Fruit fly (Drosophila melanogaster) whole organism, pupa: ENCODE data around the gene br.
A peak's percentile ranks its signal among the peaks of the same experiment; 100 is the strongest.

Experiments
- CG10348 ChIP-seq: fragments of 200-800 bp; sonication (Bioruptor generic); IDR thresholded peaks from 2 replicates; pipeline ENCODE4 v1.3.6; 2022; ENCODE audit warnings: missing biosample characterization, missing genetic modification characterization
- CG12605 ChIP-seq: fragments of 200-800 bp; sonication (Bioruptor generic); IDR thresholded peaks from 2 replicates; pipeline ENCODE4 v1.3.6; 2022; ENCODE audit warnings: missing biosample characterization, missing genetic modification characterization
- CG13204 ChIP-seq: fragments of 200-800 bp; sonication (Bioruptor generic); optimal IDR thresholded peaks from 2 replicates; lab custom pipeline; 2018; ENCODE audit warnings: missing biosample characterization, mild to moderate bottlenecking, missing genetic modification characterization, moderate library complexity
- CG14655 ChIP-seq: fragments of 200-800 bp; sonication (Bioruptor generic); optimal IDR thresholded peaks from 3 replicates; lab custom pipeline; 2017; ENCODE audit warnings: mild to moderate bottlenecking, missing biosample characterization, missing genetic modification reagents, missing genetic modification characterization
- CG15710 ChIP-seq: fragments of 200-800 bp; sonication (Bioruptor generic); optimal IDR thresholded peaks from 2 replicates; lab custom pipeline; 2018; ENCODE audit warnings: missing biosample characterization, mild to moderate bottlenecking, missing genetic modification characterization, moderate library complexity
- CG17806 ChIP-seq: fragments of 200-800 bp; sonication (Bioruptor generic); optimal IDR thresholded peaks from 2 replicates; lab custom pipeline; 2018; ENCODE audit warnings: missing biosample characterization, mild to moderate bottlenecking, missing genetic modification characterization, moderate library complexity
- CG32121 ChIP-seq: fragments of 200-800 bp; sonication (Bioruptor generic); IDR thresholded peaks from 2 replicates; pipeline ENCODE4 v1.3.6; 2022; ENCODE audit warnings: missing biosample characterization, missing genetic modification characterization
- CG34367 ChIP-seq: fragments of 200-800 bp; sonication (Bioruptor generic); optimal IDR thresholded peaks from 2 replicates; lab custom pipeline; 2018; ENCODE audit warnings: missing biosample characterization, mild to moderate bottlenecking, missing genetic modification characterization
- CG4496 ChIP-seq: fragments of 200-800 bp; sonication (Bioruptor generic); IDR thresholded peaks from 3 replicates; pipeline ENCODE4 v1.3.6; 2022; ENCODE audit warnings: missing biosample characterization, missing genetic modification characterization
- CG8159 ChIP-seq: fragments of 200-800 bp; sonication (Bioruptor generic); optimal IDR thresholded peaks from 3 replicates; lab custom pipeline; 2018; ENCODE audit warnings: missing biosample characterization, mild to moderate bottlenecking, missing genetic modification characterization, moderate library complexity
- CG8301 ChIP-seq: fragments of 200-800 bp; sonication (Bioruptor generic); optimal IDR thresholded peaks from 2 replicates; lab custom pipeline; 2018; ENCODE audit warnings: missing biosample characterization, mild to moderate bottlenecking, missing genetic modification characterization
- CG9948 ChIP-seq: fragments of 200-800 bp; sonication (Bioruptor generic); optimal IDR thresholded peaks from 2 replicates; lab custom pipeline; 2018; ENCODE audit warnings: missing biosample characterization, mild to moderate bottlenecking, missing genetic modification characterization, moderate library complexity
- D1 ChIP-seq: fragments of 200-800 bp; sonication (Bioruptor generic); optimal IDR thresholded peaks from 2 replicates; lab custom pipeline; 2018; ENCODE audit warnings: missing biosample characterization, mild to moderate bottlenecking, missing genetic modification characterization, moderate library complexity
- EcR ChIP-seq: fragments of 200-800 bp; sonication (Bioruptor generic); optimal IDR thresholded peaks from 3 replicates; lab custom pipeline; 2019; ENCODE audit warnings: missing biosample characterization, missing genetic modification characterization, mild to moderate bottlenecking, moderate library complexity, missing genetic modification reagents
- Ets98B ChIP-seq: fragments of 200-800 bp; sonication (Bioruptor generic); IDR thresholded peaks from 2 replicates; pipeline ENCODE4 v1.3.6; 2022; ENCODE audit warnings: missing biosample characterization, missing genetic modification characterization
- Pif1A ChIP-seq: fragments of 200-800 bp; sonication (Bioruptor generic); optimal IDR thresholded peaks from 3 replicates; lab custom pipeline; 2016; ENCODE audit warnings: missing biosample characterization, missing genetic modification characterization
- Pif1B ChIP-seq: fragments of 200-800 bp; sonication (Bioruptor generic); optimal IDR thresholded peaks from 3 replicates; lab custom pipeline; 2016; ENCODE audit warnings: missing biosample characterization, missing genetic modification characterization
- Snoo ChIP-seq: fragments of 200-800 bp; sonication (Bioruptor generic); optimal IDR thresholded peaks from 3 replicates; lab custom pipeline; 2017; ENCODE audit warnings: missing biosample characterization, mild to moderate bottlenecking, missing genetic modification characterization, inconsistent platforms
- fd96Ca ChIP-seq: fragments of 200-800 bp; sonication (Bioruptor generic); IDR thresholded peaks from 3 replicates; pipeline ENCODE4 v1.3.6; 2022; ENCODE audit warnings: missing biosample characterization, missing genetic modification characterization
- gl ChIP-seq: fragments of 200-800 bp; sonication (Bioruptor generic); optimal IDR thresholded peaks from 2 replicates; lab custom pipeline; 2018; ENCODE audit warnings: missing biosample characterization, mild to moderate bottlenecking, missing genetic modification characterization
- rn ChIP-seq: fragments of 200-800 bp; sonication (Bioruptor generic); IDR thresholded peaks from 2 replicates; pipeline ENCODE4 v1.3.6; 2022; ENCODE audit warnings: missing biosample characterization, missing genetic modification characterization

The br gene

dm6 chrX:1608536-1608935 is 33.6 kb downstream of the br start:
- TF ChIP-seq CG8159 (tag; lab: Kevin White, UChicago) (no peak), EcR (GFP tag; lab: Kevin White, UChicago) (no peak), Pif1A (GFP tag; lab: Kevin White, UChicago) (no peak), rn (no peak), fd96Ca (GFP tag; lab: Robert Waterston, UW) (no peak), CG10348 (GFP tag; lab: Robert Waterston, UW) (no peak), Pif1B (GFP tag; lab: Kevin White, UChicago) (no peak), CG15710 (tag; lab: Kevin White, UChicago) (no peak), CG4496 (GFP tag; lab: Robert Waterston, UW) (no peak), gl (tag; lab: Kevin White, UChicago) (no peak), D1 (tag; lab: Kevin White, UChicago) (no peak), CG8301 (tag; lab: Kevin White, UChicago) (no peak), CG34367 (tag; lab: Kevin White, UChicago) (no peak), CG9948 (no peak), CG14655 (GFP tag; lab: Kevin White, UChicago) (no peak), CG32121 (GFP tag; lab: Robert Waterston, UW) (no peak), Ets98B (GFP tag; lab: Robert Waterston, UW) (no peak), CG13204 (GFP tag; lab: Kevin White, UChicago) (no peak), CG12605 (no peak), Snoo (tag; lab: Kevin White, UChicago) (no peak)

DNA sequence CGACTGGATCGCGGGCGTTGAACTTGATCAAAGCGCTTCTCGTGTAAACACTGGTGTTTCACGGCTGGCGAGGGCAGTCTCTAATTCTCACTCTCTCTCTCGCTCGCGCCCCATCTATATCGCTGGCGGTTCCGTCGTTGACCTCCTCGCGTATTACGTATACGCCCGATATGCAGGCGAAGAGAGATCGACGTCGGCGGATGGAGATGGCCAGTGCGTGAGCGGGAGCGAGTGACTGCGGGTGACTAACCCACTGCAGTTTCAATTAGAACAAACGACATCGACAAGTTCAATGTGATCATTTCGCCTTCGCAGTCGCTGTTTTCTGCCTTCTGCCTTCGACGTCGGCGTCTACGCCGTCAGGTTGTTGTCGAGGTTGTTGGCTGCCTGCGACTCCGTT is 35.1 kb downstream of the br start:
- no peak for TF ChIP-seq CG13204 (GFP tag; lab: Kevin White, UChicago)
- TF ChIP-seq EcR (GFP tag; lab: Kevin White, UChicago): peak; percentile 86
- no peak for TF ChIP-seq CG14655 (GFP tag; lab: Kevin White, UChicago)
- TF ChIP-seq CG8301 (tag; lab: Kevin White, UChicago): no peak
- no peak for TF ChIP-seq CG17806 (tag; lab: Kevin White, UChicago)
- TF ChIP-seq CG15710 (tag; lab: Kevin White, UChicago): no peak
- TF ChIP-seq CG9948: no peak
- TF ChIP-seq CG8159 (tag; lab: Kevin White, UChicago): no peak
- TF ChIP-seq Pif1A (GFP tag; lab: Kevin White, UChicago): no peak
- TF ChIP-seq, all 21 proteins: peak for 1

dm6 chrX:1611653-1612319 is 36.9 kb downstream of the br start:
- TF ChIP-seq Snoo (tag; lab: Kevin White, UChicago) (peak; percentile 67), CG13204 (GFP tag; lab: Kevin White, UChicago) (peak; percentile 24), EcR (GFP tag; lab: Kevin White, UChicago) (peak; percentile 18), CG4496 (GFP tag; lab: Robert Waterston, UW) (no peak), CG8159 (tag; lab: Kevin White, UChicago) (peak; percentile 18), CG15710 (tag; lab: Kevin White, UChicago) (peak; percentile 19), D1 (tag; lab: Kevin White, UChicago) (no peak), Pif1B (GFP tag; lab: Kevin White, UChicago) (peak; percentile 36), Pif1A (GFP tag; lab: Kevin White, UChicago) (peak; percentile 53), gl (tag; lab: Kevin White, UChicago) (peak; percentile 53)

dm6 chrX:1613231-1613869 is 38.4 kb downstream of the br start:
- peak; percentile 53 for TF ChIP-seq Snoo (tag; lab: Kevin White, UChicago)
- TF ChIP-seq CG4496 (GFP tag; lab: Robert Waterston, UW): peak; percentile 23; the same call in 1 of the 3 replicates
- peak; percentile 71 for TF ChIP-seq CG13204 (GFP tag; lab: Kevin White, UChicago)
- no peak for TF ChIP-seq gl (tag; lab: Kevin White, UChicago)
- TF ChIP-seq Pif1A (GFP tag; lab: Kevin White, UChicago): peak; percentile 37
- TF ChIP-seq Ets98B (GFP tag; lab: Robert Waterston, UW): no peak
- TF ChIP-seq EcR (GFP tag; lab: Kevin White, UChicago): peak; percentile 81
- peak; percentile 6 for TF ChIP-seq CG15710 (tag; lab: Kevin White, UChicago)
- TF ChIP-seq CG34367 (tag; lab: Kevin White, UChicago): no peak
- TF ChIP-seq CG8159 (tag; lab: Kevin White, UChicago): peak; percentile 32
- no peak for TF ChIP-seq CG12605
- TF ChIP-seq D1 (tag; lab: Kevin White, UChicago): no peak
- no peak for TF ChIP-seq fd96Ca (GFP tag; lab: Robert Waterston, UW)

DNA sequence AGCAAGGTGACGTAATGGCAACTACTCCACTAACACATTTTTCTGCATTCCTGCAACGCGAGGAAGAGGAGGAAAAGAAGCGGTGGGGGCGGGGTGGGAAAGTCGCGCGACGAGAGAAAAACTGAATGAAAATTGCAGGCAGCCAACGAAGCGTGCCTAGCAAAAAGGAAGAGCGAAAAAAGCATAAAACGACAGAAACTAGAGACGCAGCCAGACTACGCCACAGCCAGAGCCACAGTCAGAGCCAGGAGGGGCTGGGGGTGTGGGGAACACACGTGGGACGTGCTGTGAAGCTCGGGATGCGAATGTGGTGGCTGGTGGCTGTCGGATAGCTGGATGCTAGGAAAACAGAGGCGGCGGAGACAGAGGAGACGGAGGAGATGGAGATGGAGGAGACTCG is 39.4 kb downstream of the br start:
- peak; percentile 87 for TF ChIP-seq CG13204 (GFP tag; lab: Kevin White, UChicago)
- no peak for TF ChIP-seq gl (tag; lab: Kevin White, UChicago)
- peak; percentile 52; the same call in 2 of the 3 replicates for TF ChIP-seq CG4496 (GFP tag; lab: Robert Waterston, UW)
- TF ChIP-seq EcR (GFP tag; lab: Kevin White, UChicago): peak; percentile 80
